Fruit fly (Drosophila melanogaster) whole organism, embryonic: ENCODE results near the gene CG7272.
A peak's percentile ranks its signal among the peaks of the same experiment; 100 is the strongest.

ENCODE experiments used
- Antp ChIP-seq: fragments of 200-800 bp; sonication (Bioruptor generic); optimal IDR thresholded peaks from 3 replicates; lab custom pipeline; 2016; ENCODE audit warnings: missing biosample characterization, missing genetic modification characterization
- B-H1 ChIP-seq: fragments of 200-800 bp; sonication (Bioruptor generic); IDR thresholded peaks from 3 replicates; pipeline ENCODE4 v1.3.6; 2022; ENCODE audit warnings: missing biosample characterization, missing genetic modification characterization
- CG10654 ChIP-seq: fragments of 200-800 bp; sonication (Bioruptor generic); optimal IDR thresholded peaks from 2 replicates; lab custom pipeline; 2016; ENCODE audit warnings: missing biosample characterization, missing genetic modification characterization
- CG10979 ChIP-seq: fragments of 200-800 bp; sonication (Bioruptor generic); optimal IDR thresholded peaks from 2 replicates; lab custom pipeline; 2018; ENCODE audit warnings: missing biosample characterization, mild to moderate bottlenecking, missing genetic modification characterization, moderate library complexity
- CG11695 ChIP-seq: fragments of 200-800 bp; sonication (Bioruptor generic); IDR thresholded peaks from 3 replicates; pipeline ENCODE4 v1.3.6; 2022; ENCODE audit warnings: missing biosample characterization, missing genetic modification characterization
- CG12104 ChIP-seq: fragments of 200-800 bp; sonication (Bioruptor generic); optimal IDR thresholded peaks from 3 replicates; lab custom pipeline; 2016; ENCODE audit warnings: missing biosample characterization, missing genetic modification characterization
- CG14014 ChIP-seq: fragments of 200-800 bp; sonication (Bioruptor generic); IDR thresholded peaks from 2 replicates; pipeline ENCODE4 v1.3.6; 2022; ENCODE audit warnings: missing biosample characterization, missing genetic modification characterization
- CG14965 ChIP-seq: fragments of 200-800 bp; sonication (Bioruptor generic); optimal IDR thresholded peaks from 2 replicates; lab custom pipeline; 2016; ENCODE audit warnings: missing biosample characterization, missing genetic modification characterization, borderline replicate concordance
- CG2129 ChIP-seq: fragments of 200-800 bp; sonication (Bioruptor generic); IDR thresholded peaks from 2 replicates; pipeline ENCODE4 v1.3.6; 2022; ENCODE audit warnings: missing biosample characterization, missing genetic modification characterization; ENCODE audit not compliant: partially characterized antibody
- CG2199 ChIP-seq: fragments of 200-800 bp; sonication (Bioruptor generic); IDR thresholded peaks from 3 replicates; pipeline ENCODE4 v1.3.6; 2022; ENCODE audit warnings: missing biosample characterization, missing genetic modification characterization
- CG30431 ChIP-seq: fragments of 200-800 bp; sonication (Bioruptor generic); optimal IDR thresholded peaks from 2 replicates; lab custom pipeline; 2017; ENCODE audit warnings: missing biosample characterization, missing genetic modification characterization
- CG31224 ChIP-seq: fragments of 200-800 bp; sonication (Bioruptor generic); IDR thresholded peaks from 2 replicates; pipeline ENCODE4 v1.3.6; 2022; ENCODE audit warnings: missing biosample characterization, missing genetic modification characterization
- CG4328 ChIP-seq: fragments of 200-800 bp; sonication (Bioruptor generic); optimal IDR thresholded peaks from 3 replicates; lab custom pipeline; 2017; ENCODE audit warnings: missing biosample characterization, missing genetic modification reagents, missing genetic modification characterization
- CG6272 ChIP-seq: fragments of 200-800 bp; sonication (Bioruptor generic); IDR thresholded peaks from 2 replicates; pipeline ENCODE4 v1.3.6; 2022; ENCODE audit warnings: missing biosample characterization, missing genetic modification characterization
- CG6683 ChIP-seq: fragments of 200-800 bp; sonication (Bioruptor generic); optimal IDR thresholded peaks from 2 replicates; lab custom pipeline; 2017; ENCODE audit warnings: missing biosample characterization, mild to moderate bottlenecking, missing genetic modification characterization, missing genetic modification reagents
- CG8478 ChIP-seq: fragments of >200 bp; optimal IDR thresholded peaks from 2 replicates; lab custom pipeline; 2018
- CG8924 ChIP-seq: fragments of 200-800 bp; optimal IDR thresholded peaks from 3 replicates; lab custom pipeline; 2019; ENCODE audit warnings: missing biosample characterization, mild to moderate bottlenecking, missing genetic modification characterization, moderate library complexity
- CHES-1-like ChIP-seq: fragments of 200-800 bp; sonication (Bioruptor generic); optimal IDR thresholded peaks from 2 replicates; lab custom pipeline; 2016; ENCODE audit warnings: missing biosample characterization, missing genetic modification characterization
- Doc2 ChIP-seq: fragments of 200-800 bp; sonication (Bioruptor generic); IDR thresholded peaks from 2 replicates; pipeline ENCODE4 v1.3.6; 2022; ENCODE audit warnings: missing biosample characterization, missing genetic modification characterization
- Doc3 ChIP-seq: fragments of 200-800 bp; sonication (Bioruptor generic); IDR thresholded peaks from 3 replicates; pipeline ENCODE4 v1.3.6; 2022; ENCODE audit warnings: missing biosample characterization, missing genetic modification characterization; ENCODE audit not compliant: partially characterized antibody
- E2f1 ChIP-seq: fragments of 200-800 bp; sonication (Bioruptor generic); IDR thresholded peaks from 2 replicates; pipeline ENCODE4 v1.3.6; 2022; ENCODE audit warnings: missing biosample characterization, missing genetic modification characterization
- Jarid2 ChIP-seq: fragments of 200-800 bp; sonication (Bioruptor generic); optimal IDR thresholded peaks from 3 replicates; lab custom pipeline; 2017; ENCODE audit warnings: mild to moderate bottlenecking, missing biosample characterization, missing genetic modification reagents, missing genetic modification characterization
- MESR4 ChIP-seq: fragments of 200-800 bp; sonication (Bioruptor generic); optimal IDR thresholded peaks from 2 replicates; lab custom pipeline; 2018; ENCODE audit warnings: missing biosample characterization, mild to moderate bottlenecking, missing genetic modification characterization, moderate library complexity
- Nf-YA ChIP-seq: fragments of 200-800 bp; sonication (Bioruptor generic); IDR thresholded peaks from 2 replicates; pipeline ENCODE4 v1.3.6; 2022; ENCODE audit warnings: missing biosample characterization, missing genetic modification characterization
- Scr ChIP-seq: fragments of 200-800 bp; sonication (Bioruptor generic); IDR thresholded peaks from 2 replicates; pipeline ENCODE4 v1.3.6; 2022; ENCODE audit warnings: missing biosample characterization, missing genetic modification characterization; ENCODE audit not compliant: partially characterized antibody
- Taf1 ChIP-seq: fragments of 200-800 bp; sonication (Bioruptor generic); IDR thresholded peaks from 2 replicates; pipeline ENCODE4 v1.3.6; 2022; ENCODE audit warnings: missing biosample characterization, missing genetic modification characterization
- Xbp1 ChIP-seq: fragments of 200-800 bp; sonication (Bioruptor generic); optimal IDR thresholded peaks from 3 replicates; lab custom pipeline; 2016; ENCODE audit warnings: missing biosample characterization, mild to moderate bottlenecking, missing genetic modification characterization
- ara ChIP-seq: fragments of 200-800 bp; sonication (Bioruptor generic); IDR thresholded peaks from 2 replicates; pipeline ENCODE4 v1.3.6; 2022; ENCODE audit warnings: missing biosample characterization, missing genetic modification characterization
- bigmax ChIP-seq: fragments of 200-800 bp; sonication (Bioruptor generic); optimal IDR thresholded peaks from 2 replicates; lab custom pipeline; 2018; ENCODE audit warnings: missing biosample characterization, mild to moderate bottlenecking, missing genetic modification characterization
- cato ChIP-seq: fragments of 200-800 bp; sonication (Bioruptor generic); optimal IDR thresholded peaks from 2 replicates; lab custom pipeline; 2016; ENCODE audit warnings: missing biosample characterization, missing genetic modification characterization, borderline replicate concordance
- chn ChIP-seq: fragments of 200-800 bp; sonication (Bioruptor generic); optimal IDR thresholded peaks from 2 replicates; lab custom pipeline; 2016; ENCODE audit warnings: missing biosample characterization, missing genetic modification characterization
- crol ChIP-seq: fragments of 200-800 bp; sonication (Bioruptor generic); IDR thresholded peaks from 2 replicates; pipeline ENCODE4 v1.3.6; 2022; ENCODE audit warnings: missing biosample characterization, missing genetic modification characterization
- dan ChIP-seq: fragments of 200-800 bp; sonication (Bioruptor generic); IDR thresholded peaks from 2 replicates; pipeline ENCODE4 v1.3.6; 2022; ENCODE audit warnings: missing biosample characterization, missing genetic modification characterization
- dimm ChIP-seq: fragments of 200-800 bp; sonication (Bioruptor generic); IDR thresholded peaks from 2 replicates; pipeline ENCODE4 v1.3.6; 2022; ENCODE audit warnings: missing biosample characterization, missing genetic modification characterization
- emc ChIP-seq: fragments of 200-800 bp; sonication (Bioruptor generic); optimal IDR thresholded peaks from 2 replicates; lab custom pipeline; 2016; ENCODE audit warnings: missing biosample characterization, missing genetic modification characterization
- grn ChIP-seq: fragments of 200-800 bp; sonication (Bioruptor generic); optimal IDR thresholded peaks from 3 replicates; lab custom pipeline; 2017; ENCODE audit warnings: missing biosample characterization, missing genetic modification characterization
- kah ChIP-seq: fragments of 200-800 bp; sonication (Bioruptor generic); optimal IDR thresholded peaks from 2 replicates; lab custom pipeline; 2018; ENCODE audit warnings: missing biosample characterization, mild to moderate bottlenecking, missing genetic modification characterization
- ken ChIP-seq: fragments of 200-800 bp; sonication (Bioruptor generic); IDR thresholded peaks from 3 replicates; pipeline ENCODE4 v1.3.6; 2022; ENCODE audit warnings: missing biosample characterization, missing genetic modification characterization
- lmd ChIP-seq: fragments of 200-800 bp; sonication (Bioruptor generic); IDR thresholded peaks from 2 replicates; pipeline ENCODE4 v1.3.6; 2022; ENCODE audit warnings: missing biosample characterization, missing genetic modification characterization
- mam ChIP-seq: fragments of 200-800 bp; sonication (Bioruptor generic); optimal IDR thresholded peaks from 3 replicates; lab custom pipeline; 2016; ENCODE audit warnings: missing biosample characterization, missing genetic modification characterization
- mirr ChIP-seq: fragments of 200-800 bp; sonication (Bioruptor generic); optimal IDR thresholded peaks from 3 replicates; lab custom pipeline; 2018; ENCODE audit warnings: missing biosample characterization, mild to moderate bottlenecking, missing genetic modification characterization
- odd ChIP-seq: fragments of 200-800 bp; sonication (Bioruptor generic); optimal IDR thresholded peaks from 2 replicates; lab custom pipeline; 2017; ENCODE audit warnings: missing biosample characterization, mild to moderate bottlenecking, missing genetic modification characterization
- pan ChIP-seq, 4 experiments: fragments of >200 bp in 3 of 4; fragments of 200-800 bp in 1 of 4; sonication (Bioruptor generic) in 1 of 4; optimal IDR thresholded peaks in 3 of 4; IDR thresholded peaks in 1 of 4; 2 replicates each; pipeline versions ENCODE4 v1.3.6 to Lab custom; 2017 to 2022; ENCODE audit warnings: missing biosample characterization in 2 of 4, missing genetic modification characterization in 2 of 4, mixed read lengths in 1 of 4
- pita ChIP-seq: fragments of 200-800 bp; sonication (Bioruptor generic); optimal IDR thresholded peaks from 2 replicates; lab custom pipeline; 2017; ENCODE audit warnings: missing biosample characterization, mild to moderate bottlenecking, missing genetic modification characterization
- ssp ChIP-seq: fragments of 200-800 bp; sonication (Bioruptor generic); IDR thresholded peaks from 2 replicates; pipeline ENCODE4 v1.3.6; 2022; ENCODE audit warnings: missing biosample characterization, missing genetic modification characterization
- tx ChIP-seq: fragments of 200-800 bp; sonication (Bioruptor generic); optimal IDR thresholded peaks from 2 replicates; lab custom pipeline; 2016; ENCODE audit warnings: missing biosample characterization, missing genetic modification characterization
- vvl ChIP-seq: fragments of 200-800 bp; sonication (Bioruptor generic); IDR thresholded peaks from 2 replicates; pipeline ENCODE4 v1.3.6; 2022; ENCODE audit warnings: missing biosample characterization, missing genetic modification characterization
- wdn ChIP-seq: fragments of 200-800 bp; sonication (Bioruptor generic); IDR thresholded peaks from 2 replicates; pipeline ENCODE4 v1.3.6; 2022; ENCODE audit warnings: missing biosample characterization, missing genetic modification characterization
- z ChIP-seq: fragments of 200-800 bp; sonication (Bioruptor generic); IDR thresholded peaks from 3 replicates; pipeline ENCODE4 v1.3.6; 2022; ENCODE audit warnings: missing biosample characterization, missing genetic modification characterization
- zen ChIP-seq: fragments of 200-800 bp; sonication (Bioruptor generic); optimal IDR thresholded peaks from 3 replicates; lab custom pipeline; 2018; ENCODE audit warnings: missing biosample characterization, mild to moderate bottlenecking, missing genetic modification characterization, moderate library complexity

Gene CG7272

dm6 chr3L:15532368-15533030 is 31.8 kb downstream of the CG7272 start (continued):
- TF ChIP-seq CG14965 (GFP tag; lab: Kevin White, UChicago) (no peak), grn (GFP tag; lab: Kevin White, UChicago) (no peak), CG8478 (no peak), kah (GFP tag; lab: Kevin White, UChicago) (no peak), CG2199 (peak; percentile 91), MESR4 (GFP tag; lab: Kevin White, UChicago) (no peak), Antp (peak; percentile 27), dimm (GFP tag; lab: Robert Waterston, UW) (0 out of 2 replicates have a peak, but pooled peaks have one; percentile 23), CHES-1-like (GFP tag; lab: Kevin White, UChicago) (no peak), CG2129 (no peak), Doc3 (GFP tag; lab: Robert Waterston, UW) (no peak), ara (GFP tag; lab: Robert Waterston, UW) (no peak), CG30431 (GFP tag; lab: Kevin White, UChicago) (no peak), Scr (GFP tag; lab: Robert Waterston, UW) (no peak), emc (GFP tag; lab: Kevin White, UChicago) (no peak), odd (no peak), CG6683 (GFP tag; lab: Kevin White, UChicago) (no peak), CG14014 (GFP tag; lab: Robert Waterston, UW) (peak; percentile 59; the same call in 1 of the 2 replicates), CG10979 (peak; percentile 57), pan (optimal IDR thresholded peaks at IDR 0.05; lab: Kevin White, UChicago) (no peak), pan (GFP tag; optimal IDR thresholded peaks at IDR 0.05 in 1 of 2, IDR thresholded peaks at IDR 0.05 in 1 of 2) (peak in 1 of 2 experiments; percentile 72), vvl (peak; percentile 73), Taf1 (GFP tag; lab: Robert Waterston, UW) (no peak), z (GFP tag; lab: Robert Waterston, UW) (no peak), ken (GFP tag; lab: Robert Waterston, UW) (no peak), Xbp1 (GFP tag; lab: Kevin White, UChicago) (peak; percentile 3), zen (tag; lab: Kevin White, UChicago) (no peak), lmd (GFP tag; lab: Robert Waterston, UW) (peak; percentile 58), Doc2 (GFP tag; lab: Robert Waterston, UW) (no peak), Nf-YA (GFP tag; lab: Robert Waterston, UW) (peak; percentile 53; the same call in 1 of the 2 replicates), CG6272 (GFP tag; lab: Robert Waterston, UW) (no peak), CG31224 (no peak), wdn (GFP tag; lab: Robert Waterston, UW) (0 out of 2 replicates have a peak, but pooled peaks have one; percentile 5), chn (GFP tag; lab: Kevin White, UChicago) (no peak), pita (no peak), ssp (GFP tag; lab: Robert Waterston, UW) (no peak), crol (peak; percentile 76), mam (peak; percentile 36), tx (GFP tag; lab: Kevin White, UChicago) (no peak), E2f1 (GFP tag; lab: Robert Waterston, UW) (no peak), B-H1 (GFP tag; lab: Robert Waterston, UW) (no peak; the same call in 2 of the 3 replicates), dan (no peak), bigmax (GFP tag; lab: Kevin White, UChicago) (no peak), CG4328 (GFP tag; lab: Kevin White, UChicago) (no peak), Jarid2 (GFP tag; lab: Kevin White, UChicago) (no peak), CG11695 (GFP tag; lab: Robert Waterston, UW) (peak; percentile 39; the same call in 1 of the 3 replicates), CG10654 (GFP tag; lab: Kevin White, UChicago) (peak; percentile 15), CG12104 (GFP tag; lab: Kevin White, UChicago) (peak; percentile 63), CG8924 (peak; percentile 17), mirr (GFP tag; lab: Kevin White, UChicago) (peak; percentile 15), cato (no peak)
